Worm (Caenorhabditis elegans) whole organism, young adult: ENCODE measurements around the gene K08D12.8.

Experiments
- B0035.1 ChIP-seq: sonication (generic microtip); optimal IDR thresholded peaks from 2 replicates; lab custom pipeline; 2016; ENCODE audit warnings: missing genetic modification characterization, mild to moderate bottlenecking, missing compliant biosample characterization, missing genotype, missing genetic modification reagents
- B0336.3 ChIP-seq: fragments of 200-800 bp; sonication (Bioruptor generic); IDR thresholded peaks from 2 replicates; pipeline ENCODE4 v1.3.6; 2022; ENCODE audit warnings: missing genetic modification characterization, missing compliant biosample characterization
- D2030.7 ChIP-seq: fragments of 200-800 bp; sonication (Bioruptor generic); IDR thresholded peaks from 2 replicates; pipeline ENCODE4 v1.3.6; 2022; ENCODE audit warnings: missing genetic modification reagents, missing genetic modification characterization, missing compliant biosample characterization
- F10E7.11 ChIP-seq: sonication (generic microtip); optimal IDR thresholded peaks from 2 replicates; lab custom pipeline; 2017; ENCODE audit warnings: mild to moderate bottlenecking, missing genetic modification characterization, moderate library complexity, missing compliant biosample characterization
- F23B12.7 ChIP-seq: sonication (generic microtip); optimal IDR thresholded peaks from 2 replicates; lab custom pipeline; 2017; ENCODE audit warnings: missing genetic modification characterization, mild to moderate bottlenecking, missing compliant biosample characterization, antibody characterized with exemption, moderate library complexity; ENCODE audit not compliant: insufficient read depth
- F33H1.4 ChIP-seq: fragments of 200-800 bp; sonication (Bioruptor generic); IDR thresholded peaks from 2 replicates; pipeline ENCODE4 v1.3.6; 2022; ENCODE audit warnings: missing genetic modification reagents, missing genetic modification characterization, missing compliant biosample characterization
- F39B2.1 ChIP-seq: fragments of 200-800 bp; sonication (Bioruptor generic); IDR thresholded peaks from 2 replicates; pipeline ENCODE4 v1.3.6; 2022; ENCODE audit warnings: missing genetic modification reagents, missing genetic modification characterization, missing compliant biosample characterization
- Y79H2A.3 ChIP-seq: fragments of 200-800 bp; sonication (Bioruptor generic); conservative IDR thresholded peaks from 2 replicates; pipeline ENCODE4 v1.3.6; 2022; ENCODE audit warnings: missing genetic modification reagents, missing genetic modification characterization, missing compliant biosample characterization
- ZK185.1 ChIP-seq: sonication (generic microtip); optimal IDR thresholded peaks from 2 replicates; lab custom pipeline; 2016; ENCODE audit warnings: mild to moderate bottlenecking, missing genetic modification characterization, missing compliant biosample characterization; ENCODE audit not compliant: poor library complexity, severe bottlenecking
- athp-1 ChIP-seq: sonication (generic microtip); optimal IDR thresholded peaks from 2 replicates; lab custom pipeline; 2017; ENCODE audit warnings: mild to moderate bottlenecking, missing genetic modification characterization, missing compliant biosample characterization
- attf-6 ChIP-seq: fragments of 200-800 bp; sonication (Bioruptor generic); IDR thresholded peaks from 2 replicates; pipeline ENCODE4 v1.3.6; 2022; ENCODE audit warnings: missing genetic modification reagents, missing genetic modification characterization, missing compliant biosample characterization
- bed-2 ChIP-seq: fragments of 200-800 bp; sonication (Bioruptor generic); IDR thresholded peaks from 2 replicates; pipeline ENCODE4 v1.3.6; 2022; ENCODE audit warnings: missing genetic modification reagents, missing genetic modification characterization, missing compliant biosample characterization
- ceh-27 ChIP-seq: fragments of 200-800 bp; sonication (Bioruptor generic); optimal IDR thresholded peaks from 2 replicates; lab custom pipeline; 2018; ENCODE audit warnings: mild to moderate bottlenecking, missing genetic modification characterization, moderate library complexity, missing compliant biosample characterization
- ceh-40 ChIP-seq: fragments of 200-800 bp; sonication (Bioruptor generic); IDR thresholded peaks from 2 replicates; pipeline ENCODE4 v1.3.6; 2022; ENCODE audit warnings: missing genetic modification characterization, missing compliant biosample characterization
- chd-7 ChIP-seq: sonication (generic microtip); optimal IDR thresholded peaks from 2 replicates; lab custom pipeline; 2016; ENCODE audit warnings: mild to moderate bottlenecking, missing genetic modification characterization, moderate library complexity, missing compliant biosample characterization
- dpff-1 ChIP-seq: sonication (generic microtip); optimal IDR thresholded peaks from 2 replicates; lab custom pipeline; 2017; ENCODE audit warnings: mild to moderate bottlenecking, missing genetic modification characterization, missing compliant biosample characterization
- efl-1 ChIP-seq: fragments of 150-350 bp; optimal IDR thresholded peaks from 2 replicates; lab custom pipeline; 2014; ENCODE audit warnings: missing biosample characterization, missing genetic modification reagents, missing genetic modification characterization
- egrh-3 ChIP-seq: fragments of 200-800 bp; sonication (Bioruptor generic); IDR thresholded peaks from 2 replicates; pipeline ENCODE4 v1.3.6; 2022; ENCODE audit warnings: missing genetic modification reagents, missing genetic modification characterization, missing compliant biosample characterization
- him-1 ChIP-seq: sonication (generic microtip); optimal IDR thresholded peaks from 2 replicates; lab custom pipeline; 2016; ENCODE audit warnings: missing genotype, missing genetic modification reagents, missing genetic modification characterization, missing compliant biosample characterization
- hmg-20 ChIP-seq: fragments of 200-800 bp; sonication (Bioruptor generic); IDR thresholded peaks from 2 replicates; pipeline ENCODE4 v1.3.6; 2022; ENCODE audit warnings: missing genetic modification reagents, missing genetic modification characterization, missing compliant biosample characterization
- hrde-1 ChIP-seq: sonication (generic microtip); optimal IDR thresholded peaks from 2 replicates; lab custom pipeline; 2016; ENCODE audit warnings: missing genetic modification characterization, mild to moderate bottlenecking, missing compliant biosample characterization, moderate library complexity, missing genotype, missing genetic modification reagents, borderline replicate concordance
- let-526 ChIP-seq: fragments of 200-800 bp; sonication (Bioruptor generic); IDR thresholded peaks from 2 replicates; pipeline ENCODE4 v1.3.6; 2022; ENCODE audit warnings: missing genetic modification reagents, missing genetic modification characterization, missing compliant biosample characterization
- lin-26 ChIP-seq: fragments of 200-800 bp; sonication (Bioruptor generic); IDR thresholded peaks from 2 replicates; pipeline ENCODE4 v1.3.6; 2022; ENCODE audit warnings: missing genetic modification reagents, missing genetic modification characterization, missing compliant biosample characterization
- lsl-1 ChIP-seq: fragments of 200-800 bp; sonication (Bioruptor generic); optimal IDR thresholded peaks from 2 replicates; lab custom pipeline; 2018; ENCODE audit warnings: mild to moderate bottlenecking, missing genetic modification characterization, moderate library complexity, missing compliant biosample characterization
- madf-6 ChIP-seq: fragments of 200-800 bp; sonication (Bioruptor generic); IDR thresholded peaks from 2 replicates; pipeline ENCODE4 v1.3.6; 2022; ENCODE audit warnings: missing genetic modification reagents, missing genetic modification characterization, missing compliant biosample characterization
- mcd-1 ChIP-seq: fragments of 200-800 bp; sonication (Bioruptor generic); IDR thresholded peaks from 2 replicates; pipeline ENCODE4 v1.3.6; 2022; ENCODE audit warnings: missing genetic modification reagents, missing genetic modification characterization, missing compliant biosample characterization
- nfyb-1 ChIP-seq: fragments of 200-800 bp; sonication (Bioruptor generic); IDR thresholded peaks from 2 replicates; pipeline ENCODE4 v1.3.6; 2022; ENCODE audit warnings: missing genetic modification reagents, missing genetic modification characterization, missing compliant biosample characterization
- nhr-120 ChIP-seq: fragments of 200-800 bp; sonication (Bioruptor generic); IDR thresholded peaks from 2 replicates; pipeline ENCODE4 v1.3.6; 2022; ENCODE audit warnings: missing genetic modification characterization, missing compliant biosample characterization
- nhr-80 ChIP-seq: sonication (generic microtip); optimal IDR thresholded peaks from 2 replicates; lab custom pipeline; 2016; ENCODE audit warnings: missing genetic modification characterization, missing compliant biosample characterization
- pbrm-1 ChIP-seq: fragments of 200-800 bp; sonication (Bioruptor generic); IDR thresholded peaks from 2 replicates; pipeline ENCODE4 v1.3.6; 2022; ENCODE audit warnings: missing genetic modification reagents, missing genetic modification characterization, missing compliant biosample characterization
- pha-4 ChIP-seq: fragments of 150-350 bp; sonication (generic microtip); optimal IDR thresholded peaks from 2 replicates; lab custom pipeline; 2014; ENCODE audit warnings: missing biosample characterization, missing genetic modification reagents, missing genetic modification characterization
- rcor-1 ChIP-seq: fragments of 200-800 bp; sonication (Bioruptor generic); IDR thresholded peaks from 2 replicates; pipeline ENCODE4 v1.3.6; 2022; ENCODE audit warnings: missing genetic modification reagents, missing genetic modification characterization, missing compliant biosample characterization
- rec-8 ChIP-seq, 2 experiments: sonication (generic microtip); optimal IDR thresholded peaks; 2 replicates each; lab custom pipeline; 2016; ENCODE audit warnings: mild to moderate bottlenecking in 2 of 2, missing genetic modification characterization in 2 of 2, missing genetic modification reagents in 2 of 2, missing genotype in 2 of 2, missing biosample characterization in 1 of 2, missing compliant biosample characterization in 1 of 2, moderate library complexity in 1 of 2
- repo-1 ChIP-seq: sonication (generic microtip); optimal IDR thresholded peaks from 2 replicates; lab custom pipeline; 2017; ENCODE audit warnings: mild to moderate bottlenecking, missing genetic modification characterization, missing compliant biosample characterization
- rpc-1 ChIP-seq, 2 experiments: fragments of 150-350 bp in 1 of 2; sonication (generic microtip) in 1 of 2; optimal IDR thresholded peaks; 2 replicates each; lab custom pipeline; 2014 to 2018; ENCODE audit warnings: missing biosample characterization in 1 of 2, missing genetic modification characterization in 1 of 2, missing genetic modification reagents in 1 of 2, missing genotype in 1 of 2
- snpc-1.3 ChIP-seq: sonication (generic microtip); optimal IDR thresholded peaks from 2 replicates; lab custom pipeline; 2017; ENCODE audit warnings: missing genetic modification characterization, mild to moderate bottlenecking, missing compliant biosample characterization, antibody characterized with exemption, moderate library complexity, missing genotype, missing genetic modification reagents; ENCODE audit not compliant: insufficient read depth
- snpc-3.4 ChIP-seq: sonication (generic microtip); optimal IDR thresholded peaks from 2 replicates; lab custom pipeline; 2017; ENCODE audit warnings: missing genetic modification characterization, mild to moderate bottlenecking, missing compliant biosample characterization, antibody characterized with exemption, moderate library complexity, missing genotype, missing genetic modification reagents
- tbp1 ChIP-seq: fragments of 200-800 bp; sonication (Bioruptor generic); optimal IDR thresholded peaks from 2 replicates; lab custom pipeline; 2018; ENCODE audit warnings: mild to moderate bottlenecking, missing genetic modification characterization, missing compliant biosample characterization
- xnd-1 ChIP-seq: sonication (generic microtip); optimal IDR thresholded peaks from 2 replicates; lab custom pipeline; 2016; ENCODE audit warnings: missing genotype, missing genetic modification reagents, missing genetic modification characterization, missing compliant biosample characterization
- zfh-2 ChIP-seq: fragments of 200-800 bp; sonication (Bioruptor generic); conservative IDR thresholded peaks from 2 replicates; pipeline ENCODE4 v1.3.6; 2022; ENCODE audit warnings: missing genetic modification reagents, missing genetic modification characterization, missing compliant biosample characterization
- ztf-28 ChIP-seq: fragments of 200-800 bp; sonication (Bioruptor generic); IDR thresholded peaks from 2 replicates; pipeline ENCODE4 v1.3.6; 2022; ENCODE audit warnings: missing genetic modification reagents, missing genetic modification characterization, missing compliant biosample characterization

K08D12.8 gene

DNA sequence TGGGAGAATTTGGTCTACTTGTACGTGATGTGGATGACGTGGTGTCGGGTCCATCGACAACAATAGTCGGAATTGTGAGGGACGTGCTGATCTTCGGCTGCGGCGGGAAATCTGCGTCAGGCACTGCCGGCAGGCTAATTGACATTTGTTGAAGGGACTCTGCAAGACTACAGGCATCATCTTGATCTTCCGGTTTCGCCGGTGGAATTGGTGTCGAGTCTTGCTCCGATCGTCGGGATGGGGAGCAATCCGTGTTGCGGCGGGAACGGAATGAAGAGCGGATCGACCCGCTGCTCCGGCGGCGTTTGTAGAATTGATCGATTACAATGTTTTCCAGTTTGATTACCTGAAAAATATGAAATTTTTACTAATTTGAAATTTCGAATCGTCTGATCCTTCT, 26.5 kb downstream of the K08D12.8 start:
- TF ChIP-seq zfh-2 (GFP tag; lab: Robert Waterston, UW) (peak; percentile 71), lsl-1 (GFP tag; lab: Kevin White, UChicago) (no peak)

- TF ChIP-seq rec-8 (tag; optimal IDR thresholded peaks at IDR 0.05; lab: Kevin White, UChicago) (no peak), madf-6 (GFP tag; lab: Robert Waterston, UW) (no peak), bed-2 (GFP tag; lab: Robert Waterston, UW) (no peak), him-1 (tag; lab: Kevin White, UChicago) (no peak), ceh-40 (GFP tag; lab: Robert Waterston, UW) (no peak), attf-6 (GFP tag; lab: Robert Waterston, UW) (no peak), nhr-80 (no peak), Y79H2A.3 (GFP tag; lab: Robert Waterston, UW) (no peak), B0035.1 (tag; lab: Kevin White, UChicago) (no peak), tbp1 (no peak)
- TF ChIP-seq, all 124 proteins: peak for 0
These were observed 27.5 kb downstream of the K08D12.8 start, which contains the start of gene Y41D4A.3 for ce11 chrIV:1753481-1753880. Y41D4A.3 (plus strand) TSS chrIV:1753781.

- no peak for TF ChIP-seq ceh-40 (GFP tag; lab: Robert Waterston, UW)
- TF ChIP-seq dpff-1 (tag; lab: Kevin White, UChicago): no peak
- TF ChIP-seq athp-1 (tag; lab: Kevin White, UChicago): no peak
- TF ChIP-seq B0336.3: no peak
- no peak for TF ChIP-seq hmg-20 (GFP tag; lab: Robert Waterston, UW)
- no peak for TF ChIP-seq F10E7.11
- no peak for TF ChIP-seq repo-1 (tag; lab: Kevin White, UChicago)
- no peak for TF ChIP-seq F23B12.7 (tag; lab: Kevin White, UChicago)
- TF ChIP-seq ceh-27 (GFP tag; lab: Kevin White, UChicago): no peak
- no peak for TF ChIP-seq ZK185.1
- TF ChIP-seq xnd-1 (tag; lab: Kevin White, UChicago): no peak
- no peak for TF ChIP-seq F33H1.4 (GFP tag; lab: Robert Waterston, UW)
- no peak for TF ChIP-seq lsl-1 (GFP tag; lab: Kevin White, UChicago)
- TF ChIP-seq ztf-28 (GFP tag; lab: Robert Waterston, UW): no peak
- no peak for TF ChIP-seq let-526
- no peak for TF ChIP-seq pha-4 (tag; lab: Kevin White, UChicago)
- TF ChIP-seq rcor-1 (GFP tag; lab: Robert Waterston, UW): no peak
- no peak for TF ChIP-seq bed-2 (GFP tag; lab: Robert Waterston, UW)
- TF ChIP-seq snpc-1.3: no peak
These were observed 32.6 kb downstream of the K08D12.8 start for ce11 chrIV:1758595-1758994.

DNA sequence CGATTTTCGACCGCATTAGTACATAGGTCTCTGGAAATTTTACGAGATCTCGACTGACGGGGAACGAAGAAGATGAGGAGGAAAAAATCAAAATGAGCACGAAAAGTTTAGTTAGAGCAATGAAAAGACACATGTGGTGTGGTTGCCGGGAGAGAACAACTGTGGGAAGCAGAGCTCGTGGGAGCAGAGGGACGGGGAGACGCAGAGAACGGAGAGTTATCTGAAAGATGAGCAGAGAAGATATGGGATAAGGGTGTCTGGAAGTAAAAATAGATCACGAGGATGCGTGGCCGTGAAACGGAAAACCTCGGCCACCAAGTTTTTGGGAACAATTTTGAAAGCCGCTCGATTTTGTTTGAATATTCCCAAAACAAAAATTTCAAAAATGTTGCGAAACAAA, 35.6 kb downstream of the K08D12.8 start, which contains the start of gene Y41D4A.7:
Y41D4A.7 (minus strand) TSS at position 18 of the 400 bp plus-strand sequence.
- no peak for TF ChIP-seq F39B2.1
- no peak for TF ChIP-seq chd-7 (tag; lab: Kevin White, UChicago)
- TF ChIP-seq mcd-1: no peak
- 0 out of 2 replicates have a peak, but pooled peaks have one; percentile 39 for TF ChIP-seq zfh-2 (GFP tag; lab: Robert Waterston, UW)

ce11 chrIV:1763452-1763851, 37.5 kb downstream of the K08D12.8 start:
- TF ChIP-seq rpc-1 (optimal IDR thresholded peaks at IDR 0.05; lab: Kevin White, UChicago) (no peak), rpc-1 (tag; optimal IDR thresholded peaks at IDR 0.05; lab: Kevin White, UChicago) (peak; percentile 7), D2030.7 (peak; percentile 66; the same call in 1 of the 2 replicates), nhr-120 (GFP tag; lab: Robert Waterston, UW) (no peak), nfyb-1 (peak; percentile 57; the same call in 1 of the 2 replicates), lsl-1 (GFP tag; lab: Kevin White, UChicago) (peak; percentile 64), ZK185.1 (no peak), lin-26 (GFP tag; lab: Robert Waterston, UW) (peak; percentile 78), efl-1 (GFP tag; lab: Kevin White, UChicago) (peak; percentile 38), snpc-3.4 (tag; lab: Kevin White, UChicago) (peak; percentile 81), B0336.3 (peak; percentile 54), egrh-3 (peak; percentile 90), hrde-1 (tag; lab: Kevin White, UChicago) (no peak), pbrm-1 (GFP tag; lab: Robert Waterston, UW) (peak; percentile 97), attf-6 (GFP tag; lab: Robert Waterston, UW) (peak; percentile 90)
